Fruit fly (Drosophila melanogaster) whole organism, prepupa: Measurements from ENCODE around the gene y.

ENCODE experiments used
- Blimp-1 ChIP-seq: fragments of 200-800 bp; sonication (Bioruptor generic); optimal IDR thresholded peaks from 3 replicates; lab custom pipeline; 2017; ENCODE audit warnings: missing biosample characterization, missing genetic modification characterization, mild to moderate bottlenecking, moderate library complexity, missing genetic modification reagents
- CG10631 ChIP-seq: fragments of 200-800 bp; sonication (Bioruptor generic); optimal IDR thresholded peaks from 2 replicates; lab custom pipeline; 2016; ENCODE audit warnings: missing biosample characterization, missing genetic modification characterization
- CG10669 ChIP-seq: fragments of 200-800 bp; sonication (Bioruptor generic); optimal IDR thresholded peaks from 3 replicates; lab custom pipeline; 2018; ENCODE audit warnings: missing biosample characterization, mild to moderate bottlenecking, missing genetic modification characterization, moderate library complexity
- CG11294 ChIP-seq: fragments of 200-800 bp; sonication (Bioruptor generic); IDR thresholded peaks from 2 replicates; pipeline ENCODE4 v1.3.6; 2022; ENCODE audit warnings: missing biosample characterization, missing genetic modification characterization
- CG11762 ChIP-seq: fragments of 200-800 bp; sonication (Bioruptor generic); optimal IDR thresholded peaks from 3 replicates; lab custom pipeline; 2016; ENCODE audit warnings: missing biosample characterization, missing genetic modification characterization; ENCODE audit not compliant: insufficient read depth
- CG11902 ChIP-seq: fragments of 200-800 bp; sonication (Bioruptor generic); optimal IDR thresholded peaks from 3 replicates; lab custom pipeline; 2016; ENCODE audit warnings: missing biosample characterization, missing genetic modification characterization
- CG1621 ChIP-seq: fragments of 200-800 bp; sonication (Bioruptor generic); optimal IDR thresholded peaks from 3 replicates; lab custom pipeline; 2018; ENCODE audit warnings: missing biosample characterization, mild to moderate bottlenecking, missing genetic modification characterization
- CG16779 ChIP-seq: fragments of 200-800 bp; sonication (Bioruptor generic); optimal IDR thresholded peaks from 3 replicates; lab custom pipeline; 2017; ENCODE audit warnings: missing biosample characterization, mild to moderate bottlenecking, missing genetic modification characterization
- CG3032 ChIP-seq: fragments of 200-800 bp; optimal IDR thresholded peaks from 2 replicates; lab custom pipeline; 2019; ENCODE audit warnings: missing biosample characterization, mild to moderate bottlenecking, missing genetic modification characterization, moderate library complexity
- CG31627 ChIP-seq: fragments of 200-800 bp; sonication (Bioruptor generic); optimal IDR thresholded peaks from 3 replicates; lab custom pipeline; 2016; ENCODE audit warnings: missing biosample characterization, missing genetic modification characterization
- CG32006 ChIP-seq: fragments of 200-800 bp; sonication (Bioruptor generic); optimal IDR thresholded peaks from 3 replicates; lab custom pipeline; 2017; ENCODE audit warnings: missing biosample characterization, mild to moderate bottlenecking, missing genetic modification characterization
- CG34406 ChIP-seq: fragments of 200-800 bp; sonication (Bioruptor generic); optimal IDR thresholded peaks from 3 replicates; lab custom pipeline; 2016; ENCODE audit warnings: missing biosample characterization, missing genetic modification characterization
- CG4318 ChIP-seq: fragments of 200-800 bp; sonication (Bioruptor generic); optimal IDR thresholded peaks from 3 replicates; lab custom pipeline; 2017; ENCODE audit warnings: missing biosample characterization, mild to moderate bottlenecking, missing genetic modification characterization
- CG6163 ChIP-seq: fragments of 200-800 bp; sonication (Bioruptor generic); IDR thresholded peaks from 3 replicates; pipeline ENCODE4 v1.3.6; 2022; ENCODE audit warnings: missing biosample characterization, missing genetic modification characterization
- CG6792 ChIP-seq: fragments of 200-800 bp; sonication (Bioruptor generic); optimal IDR thresholded peaks from 3 replicates; lab custom pipeline; 2016; ENCODE audit warnings: missing biosample characterization, missing genetic modification characterization
- CG6808 ChIP-seq: fragments of 200-800 bp; sonication (Bioruptor generic); optimal IDR thresholded peaks from 3 replicates; lab custom pipeline; 2017; ENCODE audit warnings: missing biosample characterization, missing genetic modification characterization, mild to moderate bottlenecking, moderate library complexity, missing genetic modification reagents
- CG6854 ChIP-seq: fragments of 200-800 bp; sonication (Bioruptor generic); optimal IDR thresholded peaks from 2 replicates; lab custom pipeline; 2017; ENCODE audit warnings: missing biosample characterization, mild to moderate bottlenecking, missing genetic modification characterization
- CG8632 ChIP-seq: fragments of 200-800 bp; sonication (Bioruptor generic); optimal IDR thresholded peaks from 3 replicates; lab custom pipeline; 2016; ENCODE audit warnings: missing biosample characterization, missing genetic modification characterization
- Eip75B ChIP-seq: fragments of 200-800 bp; sonication (Bioruptor generic); optimal IDR thresholded peaks from 3 replicates; lab custom pipeline; 2016; ENCODE audit warnings: missing biosample characterization, missing genetic modification characterization
- Eip78C ChIP-seq: fragments of 200-800 bp; sonication (Bioruptor generic); peaks from one replicate; lab custom pipeline; 2016; ENCODE audit warnings: missing biosample characterization, missing genetic modification characterization
- Eip93F ChIP-seq: fragments of 200-800 bp; sonication (Bioruptor generic); optimal IDR thresholded peaks from 2 replicates; lab custom pipeline; 2016; ENCODE audit warnings: missing biosample characterization, mild to moderate bottlenecking, missing genetic modification characterization
- Ets21C ChIP-seq: fragments of 200-800 bp; sonication (Bioruptor generic); optimal IDR thresholded peaks from 3 replicates; lab custom pipeline; 2016; ENCODE audit warnings: missing biosample characterization, missing genetic modification characterization
- Gug ChIP-seq: fragments of 200-800 bp; sonication (Bioruptor generic); IDR thresholded peaks from 2 replicates; pipeline ENCODE4 v1.3.6; 2022; ENCODE audit warnings: missing biosample characterization, missing genetic modification characterization
- Hr39 ChIP-seq: fragments of 200-800 bp; sonication (Bioruptor generic); optimal IDR thresholded peaks from 2 replicates; lab custom pipeline; 2016; ENCODE audit warnings: missing biosample characterization, missing genetic modification characterization
- Hr4 ChIP-seq: fragments of 200-800 bp; sonication (Bioruptor generic); optimal IDR thresholded peaks from 3 replicates; lab custom pipeline; 2016; ENCODE audit warnings: missing biosample characterization, missing genetic modification characterization
- OdsH ChIP-seq: fragments of 200-800 bp; sonication (Bioruptor generic); optimal IDR thresholded peaks from 3 replicates; lab custom pipeline; 2016; ENCODE audit warnings: missing biosample characterization, missing genetic modification characterization
- Sox102F ChIP-seq: fragments of 200-800 bp; sonication (Bioruptor generic); optimal IDR thresholded peaks from 2 replicates; lab custom pipeline; 2016; ENCODE audit warnings: missing biosample characterization, mild to moderate bottlenecking, missing genetic modification characterization
- Sox14 ChIP-seq: fragments of 200-800 bp; sonication (Bioruptor generic); optimal IDR thresholded peaks from 3 replicates; lab custom pipeline; 2016; ENCODE audit warnings: missing biosample characterization, missing genetic modification characterization
- Sox15 ChIP-seq: fragments of 200-800 bp; sonication (Bioruptor generic); optimal IDR thresholded peaks from 3 replicates; lab custom pipeline; 2016; ENCODE audit warnings: missing biosample characterization, missing genetic modification characterization
- achi ChIP-seq: fragments of 200-800 bp; sonication (Bioruptor generic); optimal IDR thresholded peaks from 3 replicates; lab custom pipeline; 2016; ENCODE audit warnings: missing biosample characterization, missing genetic modification characterization
- acj6 ChIP-seq: fragments of 200-800 bp; sonication (Bioruptor generic); optimal IDR thresholded peaks from 3 replicates; lab custom pipeline; 2016; ENCODE audit warnings: missing biosample characterization, missing genetic modification characterization
- cyc ChIP-seq: fragments of 200-800 bp; sonication (Bioruptor generic); optimal IDR thresholded peaks from 3 replicates; lab custom pipeline; 2016; ENCODE audit warnings: missing biosample characterization, missing genetic modification characterization
- dac ChIP-seq: fragments of 200-800 bp; sonication (Bioruptor generic); optimal IDR thresholded peaks from 2 replicates; lab custom pipeline; 2017; ENCODE audit warnings: missing biosample characterization, mild to moderate bottlenecking, missing genetic modification characterization
- dsx ChIP-seq: fragments of 200-800 bp; optimal IDR thresholded peaks from 3 replicates; lab custom pipeline; 2019; ENCODE audit warnings: missing biosample characterization, mild to moderate bottlenecking, missing genetic modification characterization, moderate library complexity; ENCODE audit not compliant: poor library complexity, severe bottlenecking
- eg ChIP-seq: fragments of 200-800 bp; sonication (Bioruptor generic); IDR thresholded peaks from 3 replicates; pipeline ENCODE4 v1.3.6; 2022; ENCODE audit warnings: missing biosample characterization, missing genetic modification characterization
- esn ChIP-seq: fragments of 200-800 bp; sonication (Bioruptor generic); optimal IDR thresholded peaks from 2 replicates; lab custom pipeline; 2016; ENCODE audit warnings: missing biosample characterization, mild to moderate bottlenecking, missing genetic modification characterization, moderate library complexity
- fd59A ChIP-seq: fragments of 200-800 bp; sonication (Bioruptor generic); optimal IDR thresholded peaks from 2 replicates; lab custom pipeline; 2017; ENCODE audit warnings: missing biosample characterization, mild to moderate bottlenecking, missing genetic modification characterization, missing genetic modification reagents
- fd85E ChIP-seq: fragments of 200-800 bp; sonication (Bioruptor generic); optimal IDR thresholded peaks from 3 replicates; lab custom pipeline; 2016; ENCODE audit warnings: missing biosample characterization, missing genetic modification characterization
- lz ChIP-seq: fragments of 200-800 bp; sonication (Bioruptor generic); optimal IDR thresholded peaks from 3 replicates; lab custom pipeline; 2016; ENCODE audit warnings: missing biosample characterization, missing genetic modification characterization
- net ChIP-seq: fragments of 200-800 bp; sonication (Bioruptor generic); optimal IDR thresholded peaks from 3 replicates; lab custom pipeline; 2016; ENCODE audit warnings: missing biosample characterization, missing genetic modification characterization
- pdm3 ChIP-seq: fragments of 200-800 bp; sonication (Bioruptor generic); optimal IDR thresholded peaks from 3 replicates; lab custom pipeline; 2016; ENCODE audit warnings: missing biosample characterization, missing genetic modification characterization
- salr ChIP-seq, 2 experiments: fragments of 200-800 bp; sonication (Bioruptor generic); optimal IDR thresholded peaks; 3 replicates each; lab custom pipeline; 2016 to 2018; ENCODE audit warnings: missing biosample characterization in 2 of 2, missing genetic modification characterization in 2 of 2, mild to moderate bottlenecking in 1 of 2
- spab ChIP-seq: fragments of 200-800 bp; sonication (Bioruptor generic); optimal IDR thresholded peaks from 2 replicates; lab custom pipeline; 2017; ENCODE audit warnings: missing biosample characterization, mild to moderate bottlenecking, missing genetic modification characterization, missing genetic modification reagents
- ss ChIP-seq, 2 experiments: fragments of 200-800 bp; sonication (Bioruptor generic); optimal IDR thresholded peaks; 2 replicates in 1 of 2; 3 replicates in 1 of 2; lab custom pipeline; 2017 to 2018; ENCODE audit warnings: mild to moderate bottlenecking in 2 of 2, missing biosample characterization in 2 of 2, missing genetic modification characterization in 2 of 2, moderate library complexity in 1 of 2
- svp ChIP-seq: fragments of 200-800 bp; sonication (Bioruptor generic); peaks from one replicate; lab custom pipeline; 2016; ENCODE audit warnings: missing biosample characterization, missing genetic modification characterization
- vri ChIP-seq: fragments of 200-800 bp; sonication (Bioruptor generic); optimal IDR thresholded peaks from 3 replicates; lab custom pipeline; 2016; ENCODE audit warnings: missing biosample characterization, mild to moderate bottlenecking, missing genetic modification characterization

The y gene

dm6 chrX:340809-341208 is 15.5 kb upstream of the y start (continued):
- TF ChIP-seq Gug (GFP tag; lab: Robert Waterston, UW) (no peak), CG6854 (GFP tag; lab: Kevin White, UChicago) (no peak), CG3032 (no peak), eg (GFP tag; lab: Robert Waterston, UW) (no peak), acj6 (GFP tag; lab: Kevin White, UChicago) (peak; percentile 20), pdm3 (GFP tag; lab: Kevin White, UChicago) (peak; percentile 47), ss (GFP tag; optimal IDR thresholded peaks at IDR 0.05; lab: Kevin White, UChicago) (peak in 1 of 2 experiments; percentile 49), Eip78C (GFP tag; lab: Kevin White, UChicago) (peak; percentile 89), Sox15 (peak; percentile 34), cyc (GFP tag; lab: Kevin White, UChicago) (peak; percentile 3), dsx (no peak), OdsH (GFP tag; lab: Kevin White, UChicago) (peak; percentile 37), Sox102F (no peak), Eip75B (GFP tag; lab: Kevin White, UChicago) (peak; percentile 6), spab (GFP tag; lab: Kevin White, UChicago) (no peak), CG11762 (GFP tag; lab: Kevin White, UChicago) (peak; percentile 2), svp (peak; percentile 68), CG10631 (GFP tag; lab: Kevin White, UChicago) (peak; percentile 23), Blimp-1 (GFP tag; lab: Kevin White, UChicago) (no peak), CG10669 (GFP tag; lab: Kevin White, UChicago) (no peak)

- TF ChIP-seq Blimp-1 (GFP tag; lab: Kevin White, UChicago) (peak; percentile 43), vri (peak; percentile 1), Sox15 (peak; percentile 26), CG11762 (GFP tag; lab: Kevin White, UChicago) (peak; percentile 43), lz (GFP tag; lab: Kevin White, UChicago) (peak; percentile 30), CG4318 (GFP tag; lab: Kevin White, UChicago) (no peak), Hr39 (no peak), CG8632 (GFP tag; lab: Kevin White, UChicago) (peak; percentile 79), acj6 (GFP tag; lab: Kevin White, UChicago) (peak; percentile 41), CG6163 (GFP tag; lab: Robert Waterston, UW) (peak; percentile 32; the same call in 1 of the 3 replicates), Gug (GFP tag; lab: Robert Waterston, UW) (no peak), CG16779 (tag; lab: Kevin White, UChicago) (peak; percentile 36), CG11294 (GFP tag; lab: Robert Waterston, UW) (no peak), CG11902 (peak; percentile 1), dac (GFP tag; lab: Kevin White, UChicago) (no peak), Sox14 (no peak), CG3032 (peak; percentile 65), Eip78C (GFP tag; lab: Kevin White, UChicago) (peak; percentile 87), CG34406 (peak; percentile 76), eg (GFP tag; lab: Robert Waterston, UW) (peak; percentile 46; the same call in 2 of the 3 replicates), CG6808 (peak; percentile 43), net (GFP tag; lab: Kevin White, UChicago) (peak; percentile 57), Hr4 (peak; percentile 41), CG10669 (GFP tag; lab: Kevin White, UChicago) (peak; percentile 64), CG32006 (GFP tag; lab: Kevin White, UChicago) (peak; percentile 69), Ets21C (GFP tag; lab: Kevin White, UChicago) (no peak), pdm3 (GFP tag; lab: Kevin White, UChicago) (peak; percentile 38), Eip75B (GFP tag; lab: Kevin White, UChicago) (no peak), salr (GFP tag; optimal IDR thresholded peaks at IDR 0.05; lab: Kevin White, UChicago) (peak in 1 of 2 experiments; percentile 45), Eip93F (no peak), ss (GFP tag; optimal IDR thresholded peaks at IDR 0.05; lab: Kevin White, UChicago) (peak in 1 of 2 experiments; percentile 68), CG31627 (GFP tag; lab: Kevin White, UChicago) (no peak), fd59A (GFP tag; lab: Kevin White, UChicago) (no peak), CG6792 (peak; percentile 63), esn (GFP tag; lab: Kevin White, UChicago) (peak; percentile 48), CG1621 (no peak), fd85E (no peak), achi (peak; percentile 60)
Measured at dm6 chrX:342422-343169, 13.7 kb upstream of the y start.
